Worm (Caenorhabditis elegans) whole organism, midembryonic: Measurements from ENCODE around the gene cyp-32B1.

Experiments used
- T22C8.4 ChIP-seq: fragments of 200-800 bp; sonication (Bioruptor generic); IDR thresholded peaks from 2 replicates; pipeline ENCODE4 v1.3.6; 2022; ENCODE audit warnings: missing genetic modification characterization, missing compliant biosample characterization
- flt-1 ChIP-seq: fragments of 200-800 bp; sonication (Bioruptor generic); IDR thresholded peaks from 2 replicates; pipeline ENCODE4 v1.3.6; 2022; ENCODE audit warnings: missing genetic modification characterization, missing compliant biosample characterization

DNA sequence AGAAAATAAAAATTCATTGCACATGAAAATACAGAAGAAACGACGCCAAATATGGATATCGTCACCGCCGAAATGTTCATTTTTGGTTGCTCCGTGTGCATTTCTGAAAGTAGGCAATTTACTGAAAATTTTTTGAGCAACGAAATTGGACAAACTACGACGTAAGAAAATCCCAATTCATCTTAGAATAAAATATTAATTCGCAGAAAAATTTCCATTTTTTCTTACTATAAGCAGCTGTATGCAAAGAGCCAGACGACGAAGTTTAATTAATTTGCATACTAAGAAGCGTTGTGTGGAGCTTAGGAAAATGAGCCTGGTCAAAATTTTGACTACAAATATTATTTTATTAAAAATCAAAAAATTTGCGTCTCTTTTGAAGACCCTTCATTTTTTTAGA is 34.5 kb downstream of the cyp-32B1 start, which contains the start of gene srbc-19:
- TF ChIP-seq flt-1 (GFP tag; lab: Robert Waterston, UW) (no peak), T22C8.4 (GFP tag; lab: Robert Waterston, UW) (no peak)
